Worm (Caenorhabditis elegans): ENCODE data around the gene F07F6.2.

The F07F6.2 gene

ce11 chrII:5474946-5475345 is 44.9 kb downstream of the F07F6.2 start, which contains the start of gene ilcr-2:
TSS of gene ilcr-2 (plus strand) at chrII:5475246.
- TF ChIP-seq lin-26 (GFP tag; IDR thresholded peaks at IDR 0.05) (no peak), Y53G8AR.9 (GFP tag; conservative IDR thresholded peaks at IDR 0.05) (no peak), B0019.2 (GFP tag; conservative IDR thresholded peaks at IDR 0.05) (no peak), let-607 (tag; optimal IDR thresholded peaks at IDR 0.05) (no peak), F37B4.10 (GFP tag; IDR thresholded peaks at IDR 0.05) (no peak), nhr-179 (tag; optimal IDR thresholded peaks at IDR 0.05) (no peak), pha-4 (tag; optimal IDR thresholded peaks at IDR 0.05) (no peak), tbx-9 (tag; optimal IDR thresholded peaks at IDR 0.05; ENCODE audit: borderline replicate concordance) (no peak), hmg-1.2 (GFP tag; IDR thresholded peaks at IDR 0.05) (no peak), bed-2 (GFP tag; IDR thresholded peaks at IDR 0.05) (no peak), Y79H2A.3 (GFP tag; conservative IDR thresholded peaks at IDR 0.05) (no peak), lsy-27 (tag; optimal IDR thresholded peaks at IDR 0.05; ENCODE audit: borderline replicate concordance, insufficient read depth) (no peak), F23B12.7 (tag; optimal IDR thresholded peaks at IDR 0.05; ENCODE audit: insufficient read depth) (no peak), lsl-1 (GFP tag; optimal IDR thresholded peaks at IDR 0.05) (no peak), rcor-1 (GFP tag; IDR thresholded peaks at IDR 0.05) (no peak), nfya-1 (tag; optimal IDR thresholded peaks at IDR 0.05; ENCODE audit: borderline replicate concordance, insufficient read depth) (no peak), madf-3 (GFP tag; IDR thresholded peaks at IDR 0.05) (no peak), sptf-2 (GFP tag; optimal IDR thresholded peaks at IDR 0.05) (no peak)

DNA sequence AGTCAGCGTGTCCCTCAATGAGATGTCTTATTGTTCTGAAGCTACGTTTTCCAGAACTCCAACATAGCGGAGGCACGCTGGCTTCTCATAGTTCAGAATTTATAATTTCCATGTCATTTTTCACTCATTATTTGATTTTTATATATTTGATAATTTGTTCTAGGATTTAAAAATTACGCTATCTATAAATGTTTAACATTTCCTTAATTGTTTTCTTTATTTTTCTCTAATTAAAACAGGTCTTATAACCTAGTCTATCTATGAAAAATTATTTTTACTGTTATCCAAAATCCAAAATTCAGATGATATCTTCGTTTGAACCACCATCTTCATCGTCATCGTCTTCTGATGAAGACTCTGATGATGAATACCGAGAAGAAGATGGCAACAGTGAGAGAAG is 48.3 kb downstream of the F07F6.2 start, which contains the start of gene F56D1.1:
Gene F56D1.1 (plus strand): TSS at position 301 of the 400 bp plus-strand sequence.
- TF ChIP-seq ztf-26 (tag; optimal IDR thresholded peaks at IDR 0.05) (no peak), F37B4.10 (GFP tag; IDR thresholded peaks at IDR 0.05) (no peak), hsf-1 (GFP tag; IDR thresholded peaks at IDR 0.05) (no peak), F22D6.2 (tag; optimal IDR thresholded peaks at IDR 0.05) (no peak), mcd-1 (GFP tag; IDR thresholded peaks at IDR 0.05) (no peak), somi-1 (GFP tag; optimal IDR thresholded peaks at IDR 0.05) (no peak), ceh-40 (GFP tag; IDR thresholded peaks at IDR 0.05) (no peak), die-1 (tag; optimal IDR thresholded peaks at IDR 0.05) (no peak), F39B2.1 (GFP tag; IDR thresholded peaks at IDR 0.05) (no peak), C17E4.6 (GFP tag; IDR thresholded peaks at IDR 0.05) (no peak), ekl-4 (GFP tag; IDR thresholded peaks at IDR 0.05) (no peak), hlh-12 (tag; optimal IDR thresholded peaks at IDR 0.05) (no peak), rec-8 (tag; optimal IDR thresholded peaks at IDR 0.05) (no peak), sea-2 (GFP tag; IDR thresholded peaks at IDR 0.05) (no peak), F52B5.7 (tag; optimal IDR thresholded peaks at IDR 0.05) (no peak), ztf-3 (GFP tag; optimal IDR thresholded peaks at IDR 0.05) (no peak), ztf-25 (GFP tag; IDR thresholded peaks at IDR 0.05) (no peak), ceh-79 (tag; optimal IDR thresholded peaks at IDR 0.05) (no peak), nfyb-1 (GFP tag; IDR thresholded peaks at IDR 0.05) (no peak), egl-44 (GFP tag; IDR thresholded peaks at IDR 0.05) (no peak)
